Worm (Caenorhabditis elegans): ENCODE data around the gene clec-56.

clec-56 gene

ce11 chrV:14484582-14484981 is 10.4 kb downstream of the clec-56 start, which contains the start of gene R02D5.4:
Gene R02D5.4, minus strand, starts transcription at chrV:14484682.
- TF ChIP-seq ces-1 (GFP tag; optimal IDR thresholded peaks at IDR 0.05) (no peak), ceh-83 (GFP tag; optimal IDR thresholded peaks at IDR 0.05) (no peak), cnd-1 (tag; optimal IDR thresholded peaks at IDR 0.05) (no peak), lin-13 (tag; optimal IDR thresholded peaks at IDR 0.05) (no peak), tbx-8 (GFP tag; optimal IDR thresholded peaks at IDR 0.05) (no peak)

- TF ChIP-seq nhr-12 (tag; optimal IDR thresholded peaks at IDR 0.05) (no peak), elt-1 (tag; optimal IDR thresholded peaks at IDR 0.05; ENCODE audit: borderline replicate concordance, insufficient read depth) (no peak), unc-120 (tag; optimal IDR thresholded peaks at IDR 0.05; ENCODE audit: poor library complexity, severe bottlenecking) (no peak), lin-13 (tag; optimal IDR thresholded peaks at IDR 0.05) (no peak), drap-1 (GFP tag; optimal IDR thresholded peaks at IDR 0.05) (peak; percentile 55), ztf-11 (tag; optimal IDR thresholded peaks at IDR 0.05) (no peak), nhr-2 (tag; optimal IDR thresholded peaks at IDR 0.05) (no peak), zip-8 (tag; optimal IDR thresholded peaks at IDR 0.05) (no peak), sptf-1 (tag; optimal IDR thresholded peaks at IDR 0.05) (peak; percentile 2), ces-1 (GFP tag; optimal IDR thresholded peaks at IDR 0.05) (peak; percentile 92)
Measured at ce11 chrV:14491097-14491496, 16.9 kb downstream of the clec-56 start.

ce11 chrV:14493665-14494064 is 19.5 kb downstream of the clec-56 start:
- TF ChIP-seq lsy-2 (tag; optimal IDR thresholded peaks at IDR 0.05) (no peak), nhr-28 (tag; optimal IDR thresholded peaks at IDR 0.05) (no peak), ces-1 (GFP tag; optimal IDR thresholded peaks at IDR 0.05) (no peak), nhr-76 (tag; optimal IDR thresholded peaks at IDR 0.05) (no peak), tbx-8 (GFP tag; optimal IDR thresholded peaks at IDR 0.05) (no peak), lin-32 (GFP tag; optimal IDR thresholded peaks at IDR 0.05) (no peak), pha-4 (tag; optimal IDR thresholded peaks at IDR 0.05) (no peak)

- TF ChIP-seq blmp-1 (tag; optimal IDR thresholded peaks at IDR 0.05) (peak; percentile 89), drap-1 (GFP tag; optimal IDR thresholded peaks at IDR 0.05) (no peak), lin-32 (GFP tag; optimal IDR thresholded peaks at IDR 0.05) (no peak), M03D4.4 (tag; optimal IDR thresholded peaks at IDR 0.05) (no peak), unc-39 (tag; optimal IDR thresholded peaks at IDR 0.05) (no peak), ztf-11 (tag; optimal IDR thresholded peaks at IDR 0.05) (no peak), lsy-2 (tag; optimal IDR thresholded peaks at IDR 0.05) (no peak), elt-1 (tag; optimal IDR thresholded peaks at IDR 0.05; ENCODE audit: borderline replicate concordance, insufficient read depth) (peak; percentile 25)
Measured at ce11 chrV:14495493-14495892, 21.3 kb downstream of the clec-56 start.

ce11 chrV:14496446-14496845 is 22.2 kb downstream of the clec-56 start:
- TF ChIP-seq mab-5 (tag; optimal IDR thresholded peaks at IDR 0.05) (no peak), ces-1 (GFP tag; optimal IDR thresholded peaks at IDR 0.05) (peak; percentile 86), drap-1 (GFP tag; optimal IDR thresholded peaks at IDR 0.05) (peak; percentile 51), ceh-43 (GFP tag; optimal IDR thresholded peaks at IDR 0.05) (no peak), lsy-2 (tag; optimal IDR thresholded peaks at IDR 0.05) (no peak), mep-1 (tag; optimal IDR thresholded peaks at IDR 0.05) (no peak), M03D4.4 (tag; optimal IDR thresholded peaks at IDR 0.05) (no peak), ham-2 (GFP tag; optimal IDR thresholded peaks at IDR 0.05) (no peak), hlh-1 (tag; optimal IDR thresholded peaks at IDR 0.05) (no peak), lin-13 (tag; optimal IDR thresholded peaks at IDR 0.05) (no peak), unc-62 (GFP tag; optimal IDR thresholded peaks at IDR 0.05) (peak; percentile 27), elt-1 (tag; optimal IDR thresholded peaks at IDR 0.05; ENCODE audit: borderline replicate concordance, insufficient read depth) (no peak), flh-1 (GFP tag; optimal IDR thresholded peaks at IDR 0.05) (no peak), ceh-83 (GFP tag; optimal IDR thresholded peaks at IDR 0.05) (no peak), cnd-1 (tag; optimal IDR thresholded peaks at IDR 0.05) (no peak), blmp-1 (tag; optimal IDR thresholded peaks at IDR 0.05) (no peak), ceh-39 (tag; optimal IDR thresholded peaks at IDR 0.05) (no peak), elt-3 (tag; optimal IDR thresholded peaks at IDR 0.05) (no peak)

- TF ChIP-seq nhr-12 (tag; optimal IDR thresholded peaks at IDR 0.05) (no peak), nhr-28 (tag; optimal IDR thresholded peaks at IDR 0.05) (no peak), sem-2 (GFP tag; optimal IDR thresholded peaks at IDR 0.05) (no peak), nhr-237 (tag; optimal IDR thresholded peaks at IDR 0.05) (no peak), unc-62 (GFP tag; optimal IDR thresholded peaks at IDR 0.05) (no peak), ceh-43 (GFP tag; optimal IDR thresholded peaks at IDR 0.05) (no peak), unc-39 (tag; optimal IDR thresholded peaks at IDR 0.05) (no peak), pha-4 (tag; optimal IDR thresholded peaks at IDR 0.05) (no peak), ceh-83 (GFP tag; optimal IDR thresholded peaks at IDR 0.05) (no peak), ces-1 (GFP tag; optimal IDR thresholded peaks at IDR 0.05) (peak; percentile 8), bed-3 (GFP tag; optimal IDR thresholded peaks at IDR 0.05) (no peak), mab-5 (tag; optimal IDR thresholded peaks at IDR 0.05) (no peak), hlh-1 (tag; optimal IDR thresholded peaks at IDR 0.05) (no peak), ham-2 (GFP tag; optimal IDR thresholded peaks at IDR 0.05) (peak; percentile 63), sptf-1 (tag; optimal IDR thresholded peaks at IDR 0.05) (peak; percentile 46), snpc-4 (tag; optimal IDR thresholded peaks at IDR 0.05) (no peak), elt-3 (tag; optimal IDR thresholded peaks at IDR 0.05) (no peak), zip-8 (tag; optimal IDR thresholded peaks at IDR 0.05) (no peak), nhr-2 (tag; optimal IDR thresholded peaks at IDR 0.05) (peak; percentile 84), lin-13 (tag; optimal IDR thresholded peaks at IDR 0.05) (peak; percentile 51), cnd-1 (tag; optimal IDR thresholded peaks at IDR 0.05) (peak; percentile 22), mep-1 (tag; optimal IDR thresholded peaks at IDR 0.05) (peak; percentile 52), ceh-39 (tag; optimal IDR thresholded peaks at IDR 0.05) (no peak), tbx-8 (GFP tag; optimal IDR thresholded peaks at IDR 0.05) (no peak), elt-1 (tag; optimal IDR thresholded peaks at IDR 0.05; ENCODE audit: borderline replicate concordance, insufficient read depth) (no peak), unc-120 (tag; optimal IDR thresholded peaks at IDR 0.05; ENCODE audit: poor library complexity, severe bottlenecking) (no peak), mls-2 (tag; optimal IDR thresholded peaks at IDR 0.05) (peak; percentile 50), lin-32 (GFP tag; optimal IDR thresholded peaks at IDR 0.05) (no peak), flh-1 (GFP tag; optimal IDR thresholded peaks at IDR 0.05) (no peak), ztf-11 (tag; optimal IDR thresholded peaks at IDR 0.05) (no peak)
Measured at ce11 chrV:14498204-14498603, 24.0 kb downstream of the clec-56 start.

Data from whole organism, mixed stage, embryonic.